Worm (Caenorhabditis elegans) whole organism, L4 larva: ENCODE results near the gene brd-1.

Source experiments
- D1046.2 ChIP-seq: fragments of 200-800 bp; sonication (Bioruptor generic); IDR thresholded peaks from 2 replicates; pipeline ENCODE4 v1.3.6; 2022; ENCODE audit warnings: missing genetic modification characterization, missing compliant biosample characterization
- F10B5.3 ChIP-seq: sonication (generic microtip); optimal IDR thresholded peaks from 2 replicates; lab custom pipeline; 2016; ENCODE audit warnings: mild to moderate bottlenecking, missing genetic modification characterization, missing compliant biosample characterization
- F26F4.8 ChIP-seq: fragments of 200-800 bp; sonication (Bioruptor generic); conservative IDR thresholded peaks from 2 replicates; pipeline ENCODE4 v1.3.6; 2022; ENCODE audit warnings: missing genetic modification characterization, missing compliant biosample characterization
- F49E8.2 ChIP-seq: sonication (generic microtip); optimal IDR thresholded peaks from 2 replicates; lab custom pipeline; 2016; ENCODE audit warnings: missing compliant biosample characterization, mild to moderate bottlenecking, missing genetic modification characterization, borderline replicate concordance
- R02D3.7 ChIP-seq: fragments of 150-350 bp; sonication (generic microtip); optimal IDR thresholded peaks from 3 replicates; lab custom pipeline; 2014; ENCODE audit warnings: missing biosample characterization, missing genetic modification characterization
- T20F7.1 ChIP-seq: fragments of 200-800 bp; sonication (Bioruptor generic); optimal IDR thresholded peaks from 2 replicates; lab custom pipeline; 2018; ENCODE audit warnings: mild to moderate bottlenecking, missing genetic modification characterization, missing compliant biosample characterization
- Y105C5A.15 ChIP-seq: fragments of 200-800 bp; sonication (Bioruptor generic); IDR thresholded peaks from 2 replicates; pipeline ENCODE4 v1.3.6; 2022; ENCODE audit warnings: missing genetic modification characterization, missing compliant biosample characterization
- Y48G9A.11 ChIP-seq: fragments of 200-800 bp; sonication (Bioruptor generic); IDR thresholded peaks from 2 replicates; pipeline ENCODE4 v1.3.6; 2022; ENCODE audit warnings: missing genetic modification reagents, missing genetic modification characterization, missing compliant biosample characterization
- aha-1 ChIP-seq: fragments of 150-350 bp; peaks from one replicate; lab custom pipeline; 2014; ENCODE audit warnings: missing biosample characterization, missing genetic modification characterization
- aly-2 ChIP-seq: sonication (generic microtip); optimal IDR thresholded peaks from 2 replicates; lab custom pipeline; 2018; ENCODE audit warnings: missing biosample characterization, missing genetic modification characterization
- arid-1 ChIP-seq: fragments of 200-800 bp; sonication (Bioruptor generic); conservative IDR thresholded peaks from 2 replicates; pipeline ENCODE4 v1.3.6; 2022; ENCODE audit warnings: missing genetic modification reagents, missing genetic modification characterization, missing compliant biosample characterization
- attf-4 ChIP-seq: sonication (generic microtip); optimal IDR thresholded peaks from 3 replicates; lab custom pipeline; 2017; ENCODE audit warnings: missing biosample characterization, missing genetic modification characterization
- ceh-20 ChIP-seq: fragments of 200-800 bp; sonication (Bioruptor generic); IDR thresholded peaks from 2 replicates; pipeline ENCODE4 v1.3.6; 2022; ENCODE audit warnings: missing genetic modification reagents, missing genetic modification characterization, missing compliant biosample characterization
- ceh-28 ChIP-seq: fragments of 150-350 bp; optimal IDR thresholded peaks from 2 replicates; lab custom pipeline; 2014; ENCODE audit warnings: missing biosample characterization, missing genetic modification reagents, missing genetic modification characterization
- ceh-62 ChIP-seq: sonication (generic microtip); optimal IDR thresholded peaks from 2 replicates; lab custom pipeline; 2017; ENCODE audit warnings: missing biosample characterization, missing genetic modification characterization
- daf-19 ChIP-seq: fragments of 200-800 bp; sonication (Bioruptor generic); conservative IDR thresholded peaks from 2 replicates; pipeline ENCODE4 v1.3.6; 2022; ENCODE audit warnings: missing genetic modification characterization, missing compliant biosample characterization
- daf-8 ChIP-seq: fragments of 200-800 bp; sonication (Bioruptor generic); IDR thresholded peaks from 2 replicates; pipeline ENCODE4 v1.3.6; 2022; ENCODE audit warnings: missing genetic modification characterization, missing compliant biosample characterization
- dmd-6 ChIP-seq: fragments of 200-800 bp; sonication (Bioruptor generic); IDR thresholded peaks from 2 replicates; pipeline ENCODE4 v1.3.6; 2022; ENCODE audit warnings: missing genetic modification reagents, missing genetic modification characterization, missing compliant biosample characterization
- dmd-9 ChIP-seq: fragments of 200-800 bp; sonication (Bioruptor generic); IDR thresholded peaks from 2 replicates; pipeline ENCODE4 v1.3.6; 2022; ENCODE audit warnings: missing genetic modification reagents, missing genetic modification characterization, missing compliant biosample characterization
- dpl-1 ChIP-seq: fragments of 150-350 bp; optimal IDR thresholded peaks from 2 replicates; lab custom pipeline; 2014; ENCODE audit warnings: missing biosample characterization, missing genetic modification reagents, missing genetic modification characterization
- duxl-1 ChIP-seq: sonication (generic microtip); optimal IDR thresholded peaks from 2 replicates; lab custom pipeline; 2016; ENCODE audit warnings: mild to moderate bottlenecking, missing genetic modification characterization, moderate library complexity, missing compliant biosample characterization; ENCODE audit not compliant: poor library complexity
- dve-1 ChIP-seq: sonication (generic microtip); optimal IDR thresholded peaks from 2 replicates; lab custom pipeline; 2017; ENCODE audit warnings: antibody characterized with exemption, mild to moderate bottlenecking, missing genetic modification characterization, missing compliant biosample characterization; ENCODE audit not compliant: insufficient read depth
- egl-27 ChIP-seq: sonication (generic microtip); optimal IDR thresholded peaks from 3 replicates; lab custom pipeline; 2017; ENCODE audit warnings: missing biosample characterization, missing genetic modification reagents, missing genetic modification characterization
- fkh-10 ChIP-seq: fragments of 150-350 bp; optimal IDR thresholded peaks from 2 replicates; lab custom pipeline; 2014; ENCODE audit warnings: missing biosample characterization, missing genetic modification reagents, missing genetic modification characterization
- hlh-11 ChIP-seq: fragments of 200-800 bp; sonication (Bioruptor generic); optimal IDR thresholded peaks from 2 replicates; lab custom pipeline; 2018; ENCODE audit warnings: mild to moderate bottlenecking, missing genetic modification characterization, missing compliant biosample characterization
- jun-1 ChIP-seq: fragments of 150-350 bp; optimal IDR thresholded peaks from 2 replicates; lab custom pipeline; 2014; ENCODE audit warnings: missing biosample characterization, missing genetic modification reagents, missing genetic modification characterization
- lim-7 ChIP-seq: fragments of 200-800 bp; sonication (Bioruptor generic); IDR thresholded peaks from 2 replicates; pipeline ENCODE4 v1.3.6; 2022; ENCODE audit warnings: missing genetic modification characterization, missing compliant biosample characterization
- lin-38 ChIP-seq: fragments of 200-800 bp; sonication (Bioruptor generic); IDR thresholded peaks from 2 replicates; pipeline ENCODE4 v1.3.6; 2022; ENCODE audit warnings: missing genetic modification reagents, missing genetic modification characterization, missing compliant biosample characterization
- madf-9 ChIP-seq: fragments of 200-800 bp; sonication (Bioruptor generic); conservative IDR thresholded peaks from 2 replicates; pipeline ENCODE4 v1.3.6; 2022; ENCODE audit warnings: missing genetic modification reagents, missing genetic modification characterization, missing compliant biosample characterization
- mdl-1 ChIP-seq, 2 experiments: fragments of 150-350 bp in 1 of 2; sonication (generic microtip) in 1 of 2; optimal IDR thresholded peaks; 2 replicates each; lab custom pipeline; 2014 to 2017; ENCODE audit warnings: missing biosample characterization in 2 of 2, missing genetic modification characterization in 2 of 2
- mdt-29 ChIP-seq: fragments of 200-800 bp; sonication (Bioruptor generic); IDR thresholded peaks from 2 replicates; pipeline ENCODE4 v1.3.6; 2022; ENCODE audit warnings: missing genetic modification reagents, missing genetic modification characterization, missing compliant biosample characterization
- mes-2 ChIP-seq: sonication (generic microtip); optimal IDR thresholded peaks from 2 replicates; lab custom pipeline; 2016; ENCODE audit warnings: missing genotype, mild to moderate bottlenecking, missing genetic modification characterization, missing compliant biosample characterization; ENCODE audit not compliant: poor library complexity, severe bottlenecking
- mxl-3 ChIP-seq: fragments of 200-800 bp; sonication (Bioruptor generic); optimal IDR thresholded peaks from 2 replicates; lab custom pipeline; 2018; ENCODE audit warnings: mild to moderate bottlenecking, missing genetic modification characterization, missing compliant biosample characterization
- nhr-10 ChIP-seq: fragments of 150-350 bp; optimal IDR thresholded peaks from 2 replicates; lab custom pipeline; 2014; ENCODE audit warnings: missing biosample characterization, missing genetic modification characterization
- nhr-11 ChIP-seq: fragments of 150-350 bp; optimal IDR thresholded peaks from 2 replicates; lab custom pipeline; 2014; ENCODE audit warnings: missing biosample characterization, missing genetic modification characterization
- nhr-237 ChIP-seq: sonication (generic microtip); optimal IDR thresholded peaks from 2 replicates; lab custom pipeline; 2017; ENCODE audit warnings: missing biosample characterization, missing genetic modification characterization
- nhr-25 ChIP-seq: sonication (generic microtip); optimal IDR thresholded peaks from 2 replicates; lab custom pipeline; 2017; ENCODE audit warnings: missing genetic modification characterization, mild to moderate bottlenecking, missing compliant biosample characterization, antibody characterized with exemption, moderate library complexity, borderline replicate concordance; ENCODE audit not compliant: insufficient read depth
- nhr-28 ChIP-seq: fragments of 150-350 bp; optimal IDR thresholded peaks from 2 replicates; lab custom pipeline; 2014; ENCODE audit warnings: missing biosample characterization, missing genetic modification characterization
- nhr-41 ChIP-seq: fragments of 200-800 bp; sonication (Bioruptor generic); IDR thresholded peaks from 2 replicates; pipeline ENCODE4 v1.3.6; 2022; ENCODE audit warnings: missing genetic modification reagents, missing genetic modification characterization, missing compliant biosample characterization
- nhr-48 ChIP-seq: sonication (generic microtip); optimal IDR thresholded peaks from 2 replicates; lab custom pipeline; 2016; ENCODE audit warnings: mild to moderate bottlenecking, missing genetic modification characterization, missing compliant biosample characterization
- pqm-1 ChIP-seq: sonication (generic microtip); optimal IDR thresholded peaks from 2 replicates; lab custom pipeline; 2017; ENCODE audit warnings: missing biosample characterization, missing genetic modification characterization
- rbr-2 ChIP-seq: sonication (generic microtip); optimal IDR thresholded peaks from 2 replicates; lab custom pipeline; 2016; ENCODE audit warnings: missing genotype, missing genetic modification characterization, missing compliant biosample characterization
- saeg-2 ChIP-seq: fragments of 200-800 bp; sonication (Bioruptor generic); IDR thresholded peaks from 2 replicates; pipeline ENCODE4 v1.3.6; 2022; ENCODE audit warnings: missing genetic modification reagents, missing genetic modification characterization, missing compliant biosample characterization
- skn-1 ChIP-seq: fragments of 150-350 bp; optimal IDR thresholded peaks from 2 replicates; lab custom pipeline; 2014; ENCODE audit warnings: missing biosample characterization, missing genetic modification characterization
- snpc-1.2 ChIP-seq: fragments of 200-800 bp; sonication (Bioruptor generic); IDR thresholded peaks from 2 replicates; pipeline ENCODE4 v1.3.6; 2022; ENCODE audit warnings: missing genetic modification reagents, missing genetic modification characterization, missing compliant biosample characterization
- spr-3 ChIP-seq: fragments of 200-800 bp; sonication (Bioruptor generic); optimal IDR thresholded peaks from 2 replicates; lab custom pipeline; 2018; ENCODE audit warnings: mild to moderate bottlenecking, missing genetic modification characterization, missing compliant biosample characterization
- unc-130 ChIP-seq: sonication (generic microtip); optimal IDR thresholded peaks from 2 replicates; lab custom pipeline; 2016; ENCODE audit warnings: missing genetic modification reagents, missing genetic modification characterization, missing compliant biosample characterization
- unc-62 ChIP-seq, 3 experiments: fragments of 150-350 bp in 1 of 3; sonication (generic microtip); optimal IDR thresholded peaks in 2 of 3; peaks in 1 of 3; 1 replicate in 1 of 3; 2 replicates in 2 of 3; lab custom pipeline; 2014 to 2017; ENCODE audit warnings: missing biosample characterization in 3 of 3, missing genetic modification characterization in 3 of 3, missing genetic modification reagents in 3 of 3, missing genotype in 1 of 3
- zag-1 ChIP-seq: fragments of 150-350 bp; optimal IDR thresholded peaks from 2 replicates; lab custom pipeline; 2014; ENCODE audit warnings: missing biosample characterization, missing genetic modification characterization
- zip-11 ChIP-seq: fragments of 200-800 bp; sonication (Bioruptor generic); IDR thresholded peaks from 2 replicates; pipeline ENCODE4 v1.3.6; 2022; ENCODE audit warnings: missing genetic modification characterization, missing compliant biosample characterization
- zip-2 ChIP-seq: fragments of 150-350 bp; optimal IDR thresholded peaks from 2 replicates; lab custom pipeline; 2014; ENCODE audit warnings: missing biosample characterization, missing genetic modification characterization

brd-1 gene

ce11 chrIII:6887574-6887973 lies 1.7 kb downstream of the brd-1 start (continued):
- no peak for TF ChIP-seq spr-3 (GFP tag; lab: Kevin White, UChicago)
- peak; percentile 66; the same call in 1 of the 2 replicates for TF ChIP-seq mdt-29
- TF ChIP-seq R02D3.7 (tag; lab: Kevin White, UChicago), result peak; percentile 8
- no peak for TF ChIP-seq nhr-25 (tag; lab: Kevin White, UChicago)
- no peak for TF ChIP-seq attf-4 (tag; lab: Kevin White, UChicago)
- peak; percentile 84 for TF ChIP-seq arid-1 (GFP tag; lab: Robert Waterston, UW)
- no peak for TF ChIP-seq skn-1 (tag; lab: Kevin White, UChicago)
- TF ChIP-seq egl-27 (tag; lab: Kevin White, UChicago), result no peak
- TF ChIP-seq F49E8.2 (tag; lab: Kevin White, UChicago), result peak; percentile 66
- peak; percentile 48 for TF ChIP-seq F10B5.3
- TF ChIP-seq Y48G9A.11, result peak; percentile 80
- TF ChIP-seq unc-130 (GFP tag; lab: Kevin White, UChicago), result peak; percentile 51
- peak in 1 of 2 experiments; percentile 83 for TF ChIP-seq unc-62 (GFP tag; optimal IDR thresholded peaks at IDR 0.05 in 1 of 2; lab: Kevin White, UChicago)
- no peak for TF ChIP-seq unc-62 (tag; optimal IDR thresholded peaks at IDR 0.05; lab: Kevin White, UChicago)
- no peak for TF ChIP-seq daf-8 (GFP tag; lab: Robert Waterston, UW)
- TF ChIP-seq ceh-28, result no peak
- TF ChIP-seq ceh-62 (tag; lab: Kevin White, UChicago), result no peak
- no peak for TF ChIP-seq nhr-237 (tag; lab: Kevin White, UChicago)
- no peak for TF ChIP-seq aly-2 (tag; lab: Kevin White, UChicago)
- TF ChIP-seq pqm-1 (tag; lab: Kevin White, UChicago), result no peak
- peak; percentile 63; the same call in 1 of the 2 replicates for TF ChIP-seq dmd-9 (GFP tag; lab: Robert Waterston, UW)
- no peak for TF ChIP-seq mxl-3 (GFP tag; lab: Kevin White, UChicago)
- TF ChIP-seq Y105C5A.15 (GFP tag; lab: Robert Waterston, UW), result 0 out of 2 replicates have a peak, but pooled peaks have one; percentile 65
- peak; percentile 85 for TF ChIP-seq aha-1
- peak; percentile 79 for TF ChIP-seq snpc-1.2 (GFP tag; lab: Robert Waterston, UW)
- peak; percentile 80 for TF ChIP-seq daf-19
- TF ChIP-seq zip-11 (GFP tag; lab: Robert Waterston, UW), result 0 out of 2 replicates have a peak, but pooled peaks have one; percentile 42
- peak; percentile 50 for TF ChIP-seq dpl-1 (GFP tag; lab: Kevin White, UChicago)
- TF ChIP-seq jun-1, result no peak
- no peak for TF ChIP-seq duxl-1 (tag; lab: Kevin White, UChicago)
- TF ChIP-seq saeg-2 (GFP tag; lab: Robert Waterston, UW), result 0 out of 2 replicates have a peak, but pooled peaks have one; percentile 22
- TF ChIP-seq nhr-48 (tag; lab: Kevin White, UChicago), result peak; percentile 5
- peak; percentile 91 for TF ChIP-seq nhr-41
- TF ChIP-seq ceh-20 (GFP tag; lab: Robert Waterston, UW), result no peak; the same call in none of the 2 replicates
- peak; percentile 65 for TF ChIP-seq dmd-6 (GFP tag; lab: Robert Waterston, UW)
- TF ChIP-seq madf-9 (GFP tag; lab: Robert Waterston, UW), result peak; percentile 87
- peak; percentile 19 to 36 for TF ChIP-seq mdl-1 (tag; optimal IDR thresholded peaks at IDR 0.05; lab: Kevin White, UChicago)
- TF ChIP-seq mes-2, result peak; percentile 84
- peak; percentile 51 for TF ChIP-seq T20F7.1 (GFP tag; lab: Kevin White, UChicago)
- peak; percentile 60 for TF ChIP-seq dve-1
- TF ChIP-seq nhr-10, result no peak
- peak; percentile 88 for TF ChIP-seq F26F4.8 (GFP tag; lab: Robert Waterston, UW)
- peak; percentile 87 for TF ChIP-seq lin-38
- TF ChIP-seq nhr-28 (tag; lab: Kevin White, UChicago), result peak; percentile 16
- 0 out of 2 replicates have a peak, but pooled peaks have one; percentile 69 for TF ChIP-seq D1046.2 (GFP tag; lab: Robert Waterston, UW)
- no peak for TF ChIP-seq fkh-10 (GFP tag; lab: Kevin White, UChicago)
- TF ChIP-seq zip-2 (tag; lab: Kevin White, UChicago), result no peak
- peak; percentile 1 for TF ChIP-seq nhr-11 (tag; lab: Kevin White, UChicago)
- TF ChIP-seq zag-1 (tag; lab: Kevin White, UChicago), result no peak
- TF ChIP-seq hlh-11 (tag; lab: Kevin White, UChicago), result no peak
- TF ChIP-seq rbr-2, result peak; percentile 67
- TF ChIP-seq lim-7 (GFP tag; lab: Robert Waterston, UW), result peak; percentile 96
